Worm (Caenorhabditis elegans) whole organism, L2 larva: ENCODE results near the gene abhd-5.1.

Source experiments
- F13H6.1 ChIP-seq: sonication (generic microtip); optimal IDR thresholded peaks from 2 replicates; lab custom pipeline; 2016; ENCODE audit warnings: missing genetic modification characterization, missing compliant biosample characterization
- alr-1 ChIP-seq: fragments of 150-350 bp; optimal IDR thresholded peaks from 2 replicates; lab custom pipeline; 2014; ENCODE audit warnings: missing biosample characterization, missing genetic modification characterization
- ceh-82 ChIP-seq: fragments of 150-350 bp; optimal IDR thresholded peaks from 2 replicates; lab custom pipeline; 2014; ENCODE audit warnings: missing biosample characterization, missing genetic modification characterization
- elt-1 ChIP-seq: fragments of 150-350 bp; optimal IDR thresholded peaks from 2 replicates; lab custom pipeline; 2014; ENCODE audit warnings: missing biosample characterization, missing genetic modification characterization
- lin-11 ChIP-seq: fragments of 150-350 bp; sonication (generic microtip); optimal IDR thresholded peaks from 2 replicates; lab custom pipeline; 2014; ENCODE audit warnings: missing biosample characterization, missing genetic modification characterization, inconsistent platforms, mixed read lengths
- mdl-1 ChIP-seq, 2 experiments: fragments of 150-350 bp in 1 of 2; sonication (generic microtip) in 1 of 2; optimal IDR thresholded peaks; 2 replicates each; lab custom pipeline; 2017; ENCODE audit warnings: missing biosample characterization in 2 of 2, missing genetic modification characterization in 2 of 2
- nhr-12 ChIP-seq: fragments of 150-350 bp; optimal IDR thresholded peaks from 2 replicates; lab custom pipeline; 2014; ENCODE audit warnings: missing biosample characterization, missing genetic modification characterization
- nhr-21 ChIP-seq: fragments of 150-350 bp; optimal IDR thresholded peaks from 2 replicates; lab custom pipeline; 2014; ENCODE audit warnings: missing biosample characterization, missing genetic modification characterization
- nhr-25 ChIP-seq: fragments of 150-350 bp; sonication (generic microtip); optimal IDR thresholded peaks from 3 replicates; lab custom pipeline; 2014; ENCODE audit warnings: missing biosample characterization, missing genetic modification characterization
- sma-3 ChIP-seq: sonication (generic microtip); optimal IDR thresholded peaks from 2 replicates; lab custom pipeline; 2016; ENCODE audit warnings: missing genetic modification reagents, missing genetic modification characterization, missing compliant biosample characterization
- sma-9 ChIP-seq, 2 experiments: fragments of 150-350 bp in 1 of 2; sonication (generic microtip) in 1 of 2; optimal IDR thresholded peaks; 2 replicates each; lab custom pipeline; 2014 to 2016; ENCODE audit warnings: missing genetic modification characterization in 2 of 2, mild to moderate bottlenecking in 1 of 2, missing biosample characterization in 1 of 2, missing compliant biosample characterization in 1 of 2, missing genetic modification reagents in 1 of 2, moderate library complexity in 1 of 2
- zag-1 ChIP-seq: fragments of 150-350 bp; optimal IDR thresholded peaks from 2 replicates; lab custom pipeline; 2014; ENCODE audit warnings: missing biosample characterization, missing genetic modification characterization

abhd-5.1 gene

ce11 chrV:4895744-4896143 is 48.3 kb downstream of the abhd-5.1 start, which contains the start of gene ugt-9:
Gene ugt-9, plus strand, starts transcription at chrV:4896048.
- TF ChIP-seq zag-1 (tag; lab: Kevin White, UChicago) (no peak), nhr-21 (tag; lab: Kevin White, UChicago) (no peak), nhr-25 (peak; percentile 64), F13H6.1 (tag; lab: Kevin White, UChicago) (no peak), sma-3 (GFP tag; lab: Kevin White, UChicago) (peak; percentile 51), mdl-1 (tag; optimal IDR thresholded peaks at IDR 0.05; lab: Kevin White, UChicago) (no peak), nhr-12 (no peak), lin-11 (tag; lab: Kevin White, UChicago) (no peak), elt-1 (tag; lab: Kevin White, UChicago) (no peak), ceh-82 (tag; lab: Kevin White, UChicago) (no peak), sma-9 (GFP tag; optimal IDR thresholded peaks at IDR 0.05; lab: Kevin White, UChicago) (peak; percentile 84), sma-9 (tag; optimal IDR thresholded peaks at IDR 0.05; lab: Kevin White, UChicago) (no peak), alr-1 (no peak)
